Fruit fly (Drosophila melanogaster) whole organism, embryonic: ENCODE data around the gene CG11668.
A peak's percentile ranks its signal among the peaks of the same experiment; 100 is the strongest.

Source experiments
- CG11696 ChIP-seq: fragments of 200-800 bp; sonication (Bioruptor generic); IDR thresholded peaks from 2 replicates; pipeline ENCODE4 v1.3.6; 2022; ENCODE audit warnings: missing biosample characterization, missing genetic modification characterization
- CG12769 ChIP-seq: fragments of 200-800 bp; sonication (Bioruptor generic); optimal IDR thresholded peaks from 2 replicates; lab custom pipeline; 2019; ENCODE audit warnings: missing biosample characterization, mild to moderate bottlenecking, missing genetic modification characterization, moderate library complexity
- CG14441 ChIP-seq: fragments of 200-800 bp; sonication (Bioruptor generic); IDR thresholded peaks from 2 replicates; pipeline ENCODE4 v1.3.6; 2022; ENCODE audit warnings: missing biosample characterization, missing genetic modification characterization
- CG1603 ChIP-seq: fragments of 200-800 bp; sonication (Bioruptor generic); optimal IDR thresholded peaks from 2 replicates; lab custom pipeline; 2019; ENCODE audit warnings: missing biosample characterization, mild to moderate bottlenecking, missing genetic modification characterization, moderate library complexity
- CG17912 ChIP-seq: fragments of 200-800 bp; sonication (Bioruptor generic); optimal IDR thresholded peaks from 2 replicates; lab custom pipeline; 2018; ENCODE audit warnings: missing biosample characterization, mild to moderate bottlenecking, missing genetic modification characterization
- CG18599 ChIP-seq: fragments of 200-800 bp; sonication (Bioruptor generic); optimal IDR thresholded peaks from 3 replicates; lab custom pipeline; 2017; ENCODE audit warnings: missing biosample characterization, missing genetic modification characterization, mild to moderate bottlenecking, moderate library complexity, missing genetic modification reagents
- CG2875 ChIP-seq: fragments of 200-800 bp; sonication (Bioruptor generic); optimal IDR thresholded peaks from 2 replicates; lab custom pipeline; 2017; ENCODE audit warnings: missing biosample characterization, mild to moderate bottlenecking, missing genetic modification characterization, missing genetic modification reagents
- CG31441 ChIP-seq: fragments of 200-800 bp; sonication (Bioruptor generic); IDR thresholded peaks from 2 replicates; pipeline ENCODE4 v1.3.6; 2022; ENCODE audit warnings: missing biosample characterization, missing genetic modification characterization
- CG32767 ChIP-seq: fragments of 200-800 bp; sonication (Bioruptor generic); IDR thresholded peaks from 2 replicates; pipeline ENCODE4 v1.3.6; 2022; ENCODE audit warnings: missing biosample characterization, missing genetic modification characterization
- CG33557 ChIP-seq: fragments of 200-800 bp; sonication (Bioruptor generic); optimal IDR thresholded peaks from 2 replicates; lab custom pipeline; 2019; ENCODE audit warnings: missing biosample characterization, mild to moderate bottlenecking, missing genetic modification characterization, moderate library complexity
- CG4282 ChIP-seq: fragments of 200-800 bp; sonication (Bioruptor generic); optimal IDR thresholded peaks from 2 replicates; lab custom pipeline; 2016; ENCODE audit warnings: missing biosample characterization, missing genetic modification characterization
- CG4707 ChIP-seq: fragments of 200-800 bp; sonication (Bioruptor generic); optimal IDR thresholded peaks from 2 replicates; lab custom pipeline; 2018; ENCODE audit warnings: missing biosample characterization, mild to moderate bottlenecking, missing genetic modification characterization, moderate library complexity
- CG5245 ChIP-seq: fragments of 200-800 bp; sonication (Bioruptor generic); optimal IDR thresholded peaks from 3 replicates; lab custom pipeline; 2016; ENCODE audit warnings: missing biosample characterization, missing genetic modification characterization
- CG6254 ChIP-seq: fragments of 200-800 bp; sonication (Bioruptor generic); optimal IDR thresholded peaks from 3 replicates; lab custom pipeline; 2017; ENCODE audit warnings: mild to moderate bottlenecking, missing biosample characterization, missing genetic modification reagents, missing genetic modification characterization
- CG7928 ChIP-seq: fragments of 200-800 bp; sonication (Bioruptor generic); optimal IDR thresholded peaks from 2 replicates; lab custom pipeline; 2017; ENCODE audit warnings: missing biosample characterization, mild to moderate bottlenecking, missing genetic modification characterization
- CG7963 ChIP-seq: fragments of 200-800 bp; sonication (Bioruptor generic); IDR thresholded peaks from 3 replicates; pipeline ENCODE4 v1.3.6; 2022; ENCODE audit warnings: missing biosample characterization, missing genetic modification characterization; ENCODE audit not compliant: partially characterized antibody
- CG9215 ChIP-seq: fragments of 200-800 bp; sonication (Bioruptor generic); IDR thresholded peaks from 2 replicates; pipeline ENCODE4 v1.3.6; 2022; ENCODE audit warnings: missing biosample characterization, missing genetic modification characterization
- Deaf1 ChIP-seq: fragments of 200-800 bp; optimal IDR thresholded peaks from 3 replicates; lab custom pipeline; 2019; ENCODE audit warnings: missing biosample characterization, mild to moderate bottlenecking, missing genetic modification characterization, moderate library complexity
- Fer3 ChIP-seq: fragments of 200-800 bp; sonication (Bioruptor generic); optimal IDR thresholded peaks from 2 replicates; lab custom pipeline; 2018; ENCODE audit warnings: missing biosample characterization, mild to moderate bottlenecking, missing genetic modification characterization, moderate library complexity
- Hmx ChIP-seq: fragments of 200-800 bp; sonication (Bioruptor generic); optimal IDR thresholded peaks from 2 replicates; lab custom pipeline; 2016; ENCODE audit warnings: missing biosample characterization, missing genetic modification characterization
- Hsf ChIP-seq: fragments of 200-800 bp; sonication (Bioruptor generic); optimal IDR thresholded peaks from 3 replicates; lab custom pipeline; 2016; ENCODE audit warnings: missing biosample characterization, missing genetic modification characterization
- Lhr ChIP-seq: fragments of 200-800 bp; sonication (Bioruptor generic); optimal IDR thresholded peaks from 3 replicates; lab custom pipeline; 2017; ENCODE audit warnings: mild to moderate bottlenecking, missing biosample characterization, missing genetic modification reagents, missing genetic modification characterization
- NK7.1 ChIP-seq: fragments of 200-800 bp; sonication (Bioruptor generic); optimal IDR thresholded peaks from 3 replicates; lab custom pipeline; 2016; ENCODE audit warnings: missing biosample characterization, missing genetic modification characterization
- Opbp ChIP-seq: fragments of 200-800 bp; sonication (Bioruptor generic); IDR thresholded peaks from 3 replicates; pipeline ENCODE4 v1.3.6; 2022; ENCODE audit warnings: missing biosample characterization, missing genetic modification characterization; ENCODE audit not compliant: partially characterized antibody
- Poxn ChIP-seq: fragments of 200-800 bp; sonication (Bioruptor generic); IDR thresholded peaks from 2 replicates; pipeline ENCODE4 v1.3.6; 2022; ENCODE audit warnings: missing biosample characterization, missing genetic modification characterization
- Side ChIP-seq: fragments of 200-800 bp; sonication (Bioruptor generic); optimal IDR thresholded peaks from 2 replicates; lab custom pipeline; 2016; ENCODE audit warnings: missing biosample characterization, missing genetic modification characterization
- Sry-δ ChIP-seq: fragments of 200-800 bp; sonication (Bioruptor generic); optimal IDR thresholded peaks from 2 replicates; lab custom pipeline; 2016; ENCODE audit warnings: missing biosample characterization, missing genetic modification characterization
- Ssrp ChIP-seq: fragments of 200-800 bp; sonication (Bioruptor generic); optimal IDR thresholded peaks from 2 replicates; lab custom pipeline; 2018; ENCODE audit warnings: missing biosample characterization, mild to moderate bottlenecking, missing genetic modification characterization, moderate library complexity
- Usf ChIP-seq: fragments of 200-800 bp; sonication (Bioruptor generic); optimal IDR thresholded peaks from 2 replicates; lab custom pipeline; 2017; ENCODE audit warnings: missing genotype, missing biosample characterization, missing genetic modification characterization
- aop ChIP-seq: fragments of 200-800 bp; sonication (Bioruptor generic); IDR thresholded peaks from 2 replicates; pipeline ENCODE4 v1.3.6; 2022; ENCODE audit warnings: missing biosample characterization, missing genetic modification characterization
- ash1 ChIP-seq: fragments of 200-800 bp; sonication (Bioruptor generic); optimal IDR thresholded peaks from 2 replicates; lab custom pipeline; 2018; ENCODE audit warnings: missing biosample characterization, mild to moderate bottlenecking, missing genetic modification characterization
- dpn ChIP-seq, 2 experiments: fragments of 200-800 bp; sonication (Bioruptor generic); optimal IDR thresholded peaks; 3 replicates each; lab custom pipeline; 2016; ENCODE audit warnings: missing biosample characterization in 2 of 2, missing genetic modification characterization in 2 of 2
- emc ChIP-seq: fragments of 200-800 bp; sonication (Bioruptor generic); optimal IDR thresholded peaks from 2 replicates; lab custom pipeline; 2016; ENCODE audit warnings: missing biosample characterization, missing genetic modification characterization
- ems ChIP-seq: fragments of 200-800 bp; sonication (Bioruptor generic); optimal IDR thresholded peaks from 3 replicates; lab custom pipeline; 2016; ENCODE audit warnings: missing biosample characterization, missing genetic modification characterization
- en ChIP-seq: fragments of 200-800 bp; sonication (Bioruptor generic); optimal IDR thresholded peaks from 2 replicates; lab custom pipeline; 2016; ENCODE audit warnings: missing biosample characterization, missing genetic modification characterization
- fd3F ChIP-seq: fragments of 200-800 bp; sonication (Bioruptor generic); optimal IDR thresholded peaks from 2 replicates; lab custom pipeline; 2018; ENCODE audit warnings: missing biosample characterization, mild to moderate bottlenecking, missing genetic modification characterization, moderate library complexity
- gro ChIP-seq: fragments of 200-800 bp; sonication (Bioruptor generic); optimal IDR thresholded peaks from 2 replicates; lab custom pipeline; 2016; ENCODE audit warnings: missing biosample characterization, missing genetic modification characterization
- hbn ChIP-seq: fragments of 200-800 bp; sonication (Bioruptor generic); IDR thresholded peaks from 2 replicates; pipeline ENCODE4 v1.3.6; 2022; ENCODE audit warnings: missing biosample characterization, missing genetic modification characterization; ENCODE audit not compliant: partially characterized antibody
- her ChIP-seq: fragments of 200-800 bp; sonication (Bioruptor generic); optimal IDR thresholded peaks from 2 replicates; lab custom pipeline; 2016; ENCODE audit warnings: missing biosample characterization, missing genetic modification characterization
- kni ChIP-seq: fragments of 200-800 bp; sonication (Bioruptor generic); optimal IDR thresholded peaks from 3 replicates; lab custom pipeline; 2017; ENCODE audit warnings: mild to moderate bottlenecking, missing biosample characterization, missing genetic modification reagents, missing genetic modification characterization
- nerfin-1 ChIP-seq: fragments of 200-800 bp; sonication (Bioruptor generic); optimal IDR thresholded peaks from 3 replicates; lab custom pipeline; 2019; ENCODE audit warnings: missing biosample characterization, mild to moderate bottlenecking, missing genetic modification characterization, moderate library complexity
- oc ChIP-seq: fragments of 200-800 bp; sonication (Bioruptor generic); optimal IDR thresholded peaks from 2 replicates; lab custom pipeline; 2018; ENCODE audit warnings: missing biosample characterization, mild to moderate bottlenecking, missing genetic modification characterization, moderate library complexity
- peb ChIP-seq: fragments of 200-800 bp; sonication (Bioruptor generic); IDR thresholded peaks from 2 replicates; pipeline ENCODE4 v1.3.6; 2022; ENCODE audit warnings: missing biosample characterization, missing genetic modification characterization
- pho ChIP-seq: fragments of 200-800 bp; sonication (Bioruptor generic); optimal IDR thresholded peaks from 2 replicates; lab custom pipeline; 2016; ENCODE audit warnings: missing biosample characterization, missing genetic modification characterization
- pita ChIP-seq: fragments of 200-800 bp; sonication (Bioruptor generic); optimal IDR thresholded peaks from 2 replicates; lab custom pipeline; 2017; ENCODE audit warnings: missing biosample characterization, mild to moderate bottlenecking, missing genetic modification characterization
- pros ChIP-seq: fragments of 200-800 bp; sonication (Bioruptor generic); optimal IDR thresholded peaks from 3 replicates; lab custom pipeline; 2019; ENCODE audit warnings: missing biosample characterization, mild to moderate bottlenecking, missing genetic modification characterization, moderate library complexity
- pzg ChIP-seq: fragments of 200-800 bp; sonication (Bioruptor generic); optimal IDR thresholded peaks from 3 replicates; lab custom pipeline; 2018; ENCODE audit warnings: missing biosample characterization, mild to moderate bottlenecking, missing genetic modification characterization, moderate library complexity
- seq ChIP-seq: fragments of 200-800 bp; sonication (Bioruptor generic); IDR thresholded peaks from 2 replicates; pipeline ENCODE4 v1.3.6; 2022; ENCODE audit warnings: missing biosample characterization, missing genetic modification characterization
- shn ChIP-seq: fragments of 200-800 bp; sonication (Bioruptor generic); optimal IDR thresholded peaks from 3 replicates; lab custom pipeline; 2016; ENCODE audit warnings: missing biosample characterization, missing genetic modification characterization
- tgo ChIP-seq: fragments of 200-800 bp; sonication (Bioruptor generic); IDR thresholded peaks from 3 replicates; pipeline ENCODE4 v1.3.6; 2022; ENCODE audit warnings: missing biosample characterization, missing genetic modification characterization
- usp ChIP-seq: fragments of >200 bp; optimal IDR thresholded peaks from 2 replicates; lab custom pipeline; 2017; ENCODE audit warnings: missing biosample characterization, missing genetic modification characterization

The CG11668 gene

DNA sequence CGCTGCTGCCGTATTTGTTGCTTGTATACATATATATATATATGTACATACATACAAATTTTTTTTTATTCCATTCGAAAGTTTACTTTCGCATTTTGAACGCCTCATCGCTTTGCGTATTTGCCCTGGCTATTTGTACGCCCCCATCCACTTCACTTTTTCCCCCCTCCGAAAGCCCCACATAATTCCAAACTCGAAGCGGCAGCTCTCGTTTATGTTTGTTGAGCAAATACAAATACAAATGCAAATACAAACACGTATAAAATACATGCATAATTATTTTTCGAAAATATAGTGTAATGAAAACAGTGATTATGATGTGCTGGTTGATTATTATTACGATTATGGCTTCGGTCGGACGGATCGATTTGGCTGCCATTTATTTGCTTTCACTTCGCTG lies 29.8 kb downstream of the CG11668 start (continued):
- TF ChIP-seq ems (peak; percentile 67), aop (GFP tag; lab: Robert Waterston, UW) (no peak), CG6254 (GFP tag; lab: Kevin White, UChicago) (peak; percentile 85), oc (tag; lab: Kevin White, UChicago) (peak; percentile 96), Side (peak; percentile 73), peb (peak; percentile 31; the same call in 1 of the 2 replicates), CG7963 (GFP tag; lab: Robert Waterston, UW) (no peak), CG1603 (tag; lab: Kevin White, UChicago) (peak; percentile 96), kni (peak; percentile 79), ash1 (GFP tag; lab: Kevin White, UChicago) (peak; percentile 89), her (GFP tag; lab: Kevin White, UChicago) (peak; percentile 52), pros (GFP tag; lab: Kevin White, UChicago) (no peak), Hsf (GFP tag; lab: Kevin White, UChicago) (peak; percentile 64), Sry-δ (GFP tag; lab: Kevin White, UChicago) (peak; percentile 46), Poxn (GFP tag; lab: Robert Waterston, UW) (no peak), nerfin-1 (peak; percentile 94), Fer3 (peak; percentile 85), CG33557 (GFP tag; lab: Kevin White, UChicago) (peak; percentile 92), en (GFP tag; lab: Kevin White, UChicago) (peak; percentile 73), CG2875 (GFP tag; lab: Kevin White, UChicago) (peak; percentile 97), shn (GFP tag; lab: Kevin White, UChicago) (peak; percentile 14), NK7.1 (GFP tag; lab: Kevin White, UChicago) (peak; percentile 62), gro (no peak), Usf (GFP tag; lab: Kevin White, UChicago) (peak; percentile 40), CG18599 (GFP tag; lab: Kevin White, UChicago) (peak; percentile 88), CG5245 (GFP tag; lab: Kevin White, UChicago) (peak; percentile 83), Opbp (no peak), CG31441 (peak; percentile 92), fd3F (GFP tag; lab: Kevin White, UChicago) (peak; percentile 77), dpn (GFP tag; optimal IDR thresholded peaks at IDR 0.05; lab: Kevin White, UChicago) (peak; percentile 62 to 65), pho (GFP tag; lab: Kevin White, UChicago) (peak; percentile 16), emc (GFP tag; lab: Kevin White, UChicago) (no peak), CG32767 (GFP tag; lab: Robert Waterston, UW) (peak; percentile 38; the same call in 1 of the 2 replicates), CG4707 (peak; percentile 90), CG14441 (peak; percentile 24; the same call in 1 of the 2 replicates), Ssrp (tag; lab: Kevin White, UChicago) (no peak), CG7928 (peak; percentile 55), CG11696 (GFP tag; lab: Robert Waterston, UW) (0 out of 2 replicates have a peak, but pooled peaks have one; percentile 28), Lhr (GFP tag; lab: Kevin White, UChicago) (peak; percentile 86), CG17912 (GFP tag; lab: Kevin White, UChicago) (peak; percentile 89), Deaf1 (tag; lab: Kevin White, UChicago) (peak; percentile 41), seq (GFP tag; lab: Robert Waterston, UW) (peak; percentile 67), pita (GFP tag; lab: Kevin White, UChicago) (no peak), CG4282 (GFP tag; lab: Kevin White, UChicago) (peak; percentile 22), Hmx (GFP tag; lab: Kevin White, UChicago) (no peak), tgo (GFP tag; lab: Robert Waterston, UW) (peak; percentile 56; the same call in 2 of the 3 replicates), hbn (GFP tag; lab: Robert Waterston, UW) (no peak), pzg (no peak), CG9215 (GFP tag; lab: Robert Waterston, UW) (no peak), usp (no peak), CG12769 (tag; lab: Kevin White, UChicago) (no peak)
